Worm (Caenorhabditis elegans) whole organism, mixed stage, embryonic: ENCODE measurements around the gene ZC506.1.

Experiments
- M03D4.4 ChIP-seq: sonication (generic microtip); optimal IDR thresholded peaks from 2 replicates; lab custom pipeline; 2017; ENCODE audit warnings: mild to moderate bottlenecking, missing genetic modification characterization, missing compliant biosample characterization
- bed-3 ChIP-seq: fragments of 200-800 bp; sonication (Bioruptor generic); optimal IDR thresholded peaks from 3 replicates; lab custom pipeline; 2018; ENCODE audit warnings: mild to moderate bottlenecking, missing genetic modification characterization, moderate library complexity, missing compliant biosample characterization
- blmp-1 ChIP-seq: fragments of 150-350 bp; optimal IDR thresholded peaks from 2 replicates; lab custom pipeline; 2014; ENCODE audit warnings: missing biosample characterization, missing genetic modification characterization
- ceh-39 ChIP-seq: fragments of 150-350 bp; optimal IDR thresholded peaks from 2 replicates; lab custom pipeline; 2014; ENCODE audit warnings: missing biosample characterization, missing genetic modification characterization
- ceh-43 ChIP-seq: fragments of 200-800 bp; sonication (Bioruptor generic); optimal IDR thresholded peaks from 2 replicates; lab custom pipeline; 2018; ENCODE audit warnings: mild to moderate bottlenecking, missing genetic modification characterization, moderate library complexity, missing compliant biosample characterization
- ceh-83 ChIP-seq: fragments of 200-800 bp; sonication (Bioruptor generic); optimal IDR thresholded peaks from 2 replicates; lab custom pipeline; 2018; ENCODE audit warnings: mild to moderate bottlenecking, missing genetic modification characterization, missing compliant biosample characterization
- ces-1 ChIP-seq: fragments of 150-350 bp; optimal IDR thresholded peaks from 2 replicates; lab custom pipeline; 2014; ENCODE audit warnings: missing biosample characterization, missing genetic modification reagents, missing genetic modification characterization
- cnd-1 ChIP-seq: fragments of 200-800 bp; sonication (Bioruptor generic); optimal IDR thresholded peaks from 2 replicates; lab custom pipeline; 2018; ENCODE audit warnings: mild to moderate bottlenecking, missing genetic modification characterization, missing compliant biosample characterization
- drap-1 ChIP-seq: fragments of 200-800 bp; sonication (Bioruptor generic); optimal IDR thresholded peaks from 3 replicates; lab custom pipeline; 2018; ENCODE audit warnings: mild to moderate bottlenecking, missing genetic modification characterization, missing compliant biosample characterization
- elt-1 ChIP-seq: sonication (generic microtip); optimal IDR thresholded peaks from 2 replicates; lab custom pipeline; 2017; ENCODE audit warnings: missing genetic modification characterization, mild to moderate bottlenecking, missing compliant biosample characterization, antibody characterized with exemption, moderate library complexity, borderline replicate concordance; ENCODE audit not compliant: insufficient read depth
- elt-3 ChIP-seq: fragments of 150-350 bp; optimal IDR thresholded peaks from 2 replicates; lab custom pipeline; 2014; ENCODE audit warnings: missing biosample characterization, missing genetic modification characterization
- flh-1 ChIP-seq: fragments of 200-800 bp; sonication (Bioruptor generic); optimal IDR thresholded peaks from 2 replicates; lab custom pipeline; 2018; ENCODE audit warnings: mild to moderate bottlenecking, missing genetic modification characterization, moderate library complexity, missing compliant biosample characterization
- ham-2 ChIP-seq: fragments of 200-800 bp; sonication (Bioruptor generic); optimal IDR thresholded peaks from 2 replicates; lab custom pipeline; 2018; ENCODE audit warnings: mild to moderate bottlenecking, missing genetic modification characterization, missing compliant biosample characterization
- hlh-1 ChIP-seq: fragments of 150-350 bp; optimal IDR thresholded peaks from 2 replicates; lab custom pipeline; 2014; ENCODE audit warnings: missing biosample characterization, missing genetic modification reagents, missing genetic modification characterization
- lin-13 ChIP-seq: fragments of 150-350 bp; optimal IDR thresholded peaks from 2 replicates; lab custom pipeline; 2014; ENCODE audit warnings: missing biosample characterization, missing genetic modification characterization
- lin-32 ChIP-seq: fragments of 200-800 bp; sonication (Bioruptor generic); optimal IDR thresholded peaks from 2 replicates; lab custom pipeline; 2018; ENCODE audit warnings: mild to moderate bottlenecking, missing genetic modification characterization, missing compliant biosample characterization
- lsy-2 ChIP-seq: fragments of 150-350 bp; optimal IDR thresholded peaks from 2 replicates; lab custom pipeline; 2014; ENCODE audit warnings: missing biosample characterization, missing genetic modification characterization
- mab-5 ChIP-seq: fragments of 150-350 bp; optimal IDR thresholded peaks from 2 replicates; lab custom pipeline; 2014; ENCODE audit warnings: missing biosample characterization, missing genetic modification characterization
- mep-1 ChIP-seq: fragments of 150-350 bp; optimal IDR thresholded peaks from 2 replicates; lab custom pipeline; 2017; ENCODE audit warnings: missing biosample characterization, missing genetic modification reagents, missing genetic modification characterization, inconsistent platforms
- mls-2 ChIP-seq: sonication (generic microtip); optimal IDR thresholded peaks from 2 replicates; lab custom pipeline; 2016; ENCODE audit warnings: mild to moderate bottlenecking, missing genetic modification characterization, moderate library complexity, missing compliant biosample characterization
- nhr-12 ChIP-seq: fragments of 150-350 bp; optimal IDR thresholded peaks from 2 replicates; lab custom pipeline; 2014; ENCODE audit warnings: missing biosample characterization, missing genetic modification characterization
- nhr-2 ChIP-seq: fragments of 150-350 bp; optimal IDR thresholded peaks from 2 replicates; lab custom pipeline; 2014; ENCODE audit warnings: missing biosample characterization, missing genetic modification characterization
- nhr-237 ChIP-seq: fragments of 150-350 bp; optimal IDR thresholded peaks from 2 replicates; lab custom pipeline; 2014; ENCODE audit warnings: missing biosample characterization, missing genetic modification characterization
- nhr-28 ChIP-seq: fragments of 150-350 bp; optimal IDR thresholded peaks from 2 replicates; lab custom pipeline; 2014; ENCODE audit warnings: missing biosample characterization, missing genetic modification characterization
- nhr-76 ChIP-seq: sonication (generic microtip); optimal IDR thresholded peaks from 2 replicates; lab custom pipeline; 2017; ENCODE audit warnings: missing biosample characterization, missing genetic modification characterization
- pha-4 ChIP-seq: fragments of 150-350 bp; optimal IDR thresholded peaks from 2 replicates; lab custom pipeline; 2018; ENCODE audit warnings: missing biosample characterization, missing genetic modification reagents, missing genetic modification characterization
- sem-2 ChIP-seq: fragments of 200-800 bp; sonication (Bioruptor generic); optimal IDR thresholded peaks from 2 replicates; lab custom pipeline; 2018; ENCODE audit warnings: mild to moderate bottlenecking, missing genetic modification characterization, missing compliant biosample characterization
- snpc-4 ChIP-seq: fragments of 150-350 bp; optimal IDR thresholded peaks from 2 replicates; lab custom pipeline; 2014; ENCODE audit warnings: missing biosample characterization, missing genetic modification characterization
- sptf-1 ChIP-seq: sonication (generic microtip); optimal IDR thresholded peaks from 2 replicates; lab custom pipeline; 2017; ENCODE audit warnings: mild to moderate bottlenecking, missing genetic modification characterization, moderate library complexity, missing compliant biosample characterization
- tbx-8 ChIP-seq: fragments of 200-800 bp; sonication (Bioruptor generic); optimal IDR thresholded peaks from 2 replicates; lab custom pipeline; 2018; ENCODE audit warnings: mild to moderate bottlenecking, missing genetic modification characterization, moderate library complexity, missing compliant biosample characterization
- unc-120 ChIP-seq: sonication (generic microtip); optimal IDR thresholded peaks from 2 replicates; lab custom pipeline; 2017; ENCODE audit warnings: missing genetic modification characterization, missing compliant biosample characterization; ENCODE audit not compliant: poor library complexity, severe bottlenecking
- unc-39 ChIP-seq: fragments of 150-350 bp; optimal IDR thresholded peaks from 2 replicates; lab custom pipeline; 2014; ENCODE audit warnings: missing biosample characterization, missing genetic modification characterization
- unc-62 ChIP-seq: fragments of 150-350 bp; optimal IDR thresholded peaks from 2 replicates; lab custom pipeline; 2014; ENCODE audit warnings: missing biosample characterization, missing genetic modification reagents, missing genetic modification characterization
- zip-8 ChIP-seq: fragments of 150-350 bp; optimal IDR thresholded peaks from 2 replicates; lab custom pipeline; 2014; ENCODE audit warnings: missing biosample characterization, missing genetic modification characterization
- ztf-11 ChIP-seq: fragments of 150-350 bp; optimal IDR thresholded peaks from 2 replicates; lab custom pipeline; 2014; ENCODE audit warnings: missing biosample characterization, missing genetic modification characterization

The ZC506.1 gene

ce11 chrX:9958561-9958960, at the start of gene ZC506.1:
Gene ZC506.1, plus strand, starts transcription at chrX:9958960.
- no peak for TF ChIP-seq nhr-76 (tag; lab: Kevin White, UChicago)
- peak; percentile 94 for TF ChIP-seq pha-4 (tag; lab: Kevin White, UChicago)
- no peak for TF ChIP-seq zip-8 (tag; lab: Kevin White, UChicago)
- TF ChIP-seq blmp-1 (tag; lab: Kevin White, UChicago) = no peak
- no peak for TF ChIP-seq mab-5 (tag; lab: Kevin White, UChicago)
- TF ChIP-seq ces-1 = peak; percentile 81
- no peak for TF ChIP-seq nhr-28 (tag; lab: Kevin White, UChicago)
- TF ChIP-seq lin-32 = no peak
- no peak for TF ChIP-seq snpc-4 (tag; lab: Kevin White, UChicago)
- no peak for TF ChIP-seq nhr-12
- TF ChIP-seq mep-1 (tag; lab: Kevin White, UChicago) = peak; percentile 98
- TF ChIP-seq lsy-2 (tag; lab: Kevin White, UChicago) = peak; percentile 73
- TF ChIP-seq flh-1 = no peak
- peak; percentile 81 for TF ChIP-seq sptf-1 (tag; lab: Kevin White, UChicago)
- peak; percentile 83 for TF ChIP-seq ztf-11 (tag; lab: Kevin White, UChicago)
- peak; percentile 8 for TF ChIP-seq ham-2
- peak; percentile 76 for TF ChIP-seq drap-1 (GFP tag; lab: Kevin White, UChicago)
- no peak for TF ChIP-seq tbx-8 (GFP tag; lab: Kevin White, UChicago)
- no peak for TF ChIP-seq unc-39 (tag; lab: Kevin White, UChicago)
- peak; percentile 89 for TF ChIP-seq lin-13 (tag; lab: Kevin White, UChicago)
- peak; percentile 89 for TF ChIP-seq ceh-39 (tag; lab: Kevin White, UChicago)
- TF ChIP-seq unc-62 = peak; percentile 82
- TF ChIP-seq bed-3 (GFP tag; lab: Kevin White, UChicago) = no peak
- peak; percentile 90 for TF ChIP-seq nhr-237 (tag; lab: Kevin White, UChicago)
- TF ChIP-seq elt-3 (tag; lab: Kevin White, UChicago) = peak; percentile 22
- TF ChIP-seq cnd-1 = peak; percentile 83
- TF ChIP-seq M03D4.4 (tag; lab: Kevin White, UChicago) = peak; percentile 70
- TF ChIP-seq ceh-83 = no peak
- TF ChIP-seq mls-2 (tag; lab: Kevin White, UChicago) = peak; percentile 87
- peak; percentile 10 for TF ChIP-seq ceh-43 (GFP tag; lab: Kevin White, UChicago)
- peak; percentile 84 for TF ChIP-seq hlh-1
- TF ChIP-seq elt-1 (tag; lab: Kevin White, UChicago) = no peak
- TF ChIP-seq nhr-2 = no peak
- peak; percentile 78 for TF ChIP-seq unc-120 (tag; lab: Kevin White, UChicago)
- no peak for TF ChIP-seq sem-2 (GFP tag; lab: Kevin White, UChicago)

- TF ChIP-seq nhr-2 = no peak
- TF ChIP-seq ham-2 = no peak
- no peak for TF ChIP-seq unc-39 (tag; lab: Kevin White, UChicago)
- TF ChIP-seq mab-5 (tag; lab: Kevin White, UChicago) = no peak
- no peak for TF ChIP-seq nhr-12
- TF ChIP-seq elt-3 (tag; lab: Kevin White, UChicago) = no peak
- no peak for TF ChIP-seq lin-32
- no peak for TF ChIP-seq nhr-76 (tag; lab: Kevin White, UChicago)
- TF ChIP-seq sptf-1 (tag; lab: Kevin White, UChicago) = no peak
- TF ChIP-seq tbx-8 (GFP tag; lab: Kevin White, UChicago) = no peak
- TF ChIP-seq unc-62 = no peak
- no peak for TF ChIP-seq mls-2 (tag; lab: Kevin White, UChicago)
- no peak for TF ChIP-seq ceh-83
- no peak for TF ChIP-seq bed-3 (GFP tag; lab: Kevin White, UChicago)
- no peak for TF ChIP-seq hlh-1
- no peak for TF ChIP-seq unc-120 (tag; lab: Kevin White, UChicago)
These were observed 41.4 kb upstream of the ZC506.1 start, which contains the start of gene F21G4.6 for ce11 chrX:9917362-9917761. Gene F21G4.6, minus strand, starts transcription at chrX:9917448.

- TF ChIP-seq sptf-1 (tag; lab: Kevin White, UChicago) (no peak), blmp-1 (tag; lab: Kevin White, UChicago) (no peak), unc-120 (tag; lab: Kevin White, UChicago) (no peak), ceh-43 (GFP tag; lab: Kevin White, UChicago) (no peak), nhr-28 (tag; lab: Kevin White, UChicago) (no peak), nhr-12 (no peak), unc-39 (tag; lab: Kevin White, UChicago) (no peak), mep-1 (tag; lab: Kevin White, UChicago) (no peak), bed-3 (GFP tag; lab: Kevin White, UChicago) (no peak), ztf-11 (tag; lab: Kevin White, UChicago) (no peak), nhr-76 (tag; lab: Kevin White, UChicago) (no peak), M03D4.4 (tag; lab: Kevin White, UChicago) (no peak), mls-2 (tag; lab: Kevin White, UChicago) (no peak), nhr-237 (tag; lab: Kevin White, UChicago) (no peak), unc-62 (no peak), nhr-2 (no peak)
- TF ChIP-seq, all 35 proteins: peak for 0
These were observed 39.8 kb upstream of the ZC506.1 start, which contains the start of gene folr-1 for ce11 chrX:9918997-9919396. Gene folr-1, plus strand, starts transcription at chrX:9919297.
